Worm (Caenorhabditis elegans) whole organism, L4 larva: Measurements from ENCODE around the gene math-33.

ENCODE experiments used
- F26F4.8 ChIP-seq: fragments of 200-800 bp; sonication (Bioruptor generic); conservative IDR thresholded peaks from 2 replicates; pipeline ENCODE4 v1.3.6; 2022; ENCODE audit warnings: missing genetic modification characterization, missing compliant biosample characterization
- F44E2.7 ChIP-seq: fragments of 200-800 bp; sonication (Bioruptor generic); IDR thresholded peaks from 2 replicates; pipeline ENCODE4 v2.1.2; 2022; ENCODE audit warnings: missing genetic modification characterization, missing compliant biosample characterization
- Y105C5A.15 ChIP-seq: fragments of 200-800 bp; sonication (Bioruptor generic); IDR thresholded peaks from 2 replicates; pipeline ENCODE4 v1.3.6; 2022; ENCODE audit warnings: missing genetic modification characterization, missing compliant biosample characterization
- Y48G9A.11 ChIP-seq: fragments of 200-800 bp; sonication (Bioruptor generic); IDR thresholded peaks from 2 replicates; pipeline ENCODE4 v1.3.6; 2022; ENCODE audit warnings: missing genetic modification reagents, missing genetic modification characterization, missing compliant biosample characterization
- Y5F2A.4 ChIP-seq: fragments of 200-800 bp; sonication (Bioruptor generic); optimal IDR thresholded peaks from 2 replicates; lab custom pipeline; 2018; ENCODE audit warnings: mild to moderate bottlenecking, missing genetic modification characterization, missing compliant biosample characterization
- ZK337.2 ChIP-seq: fragments of 200-800 bp; sonication (Bioruptor generic); IDR thresholded peaks from 2 replicates; pipeline ENCODE4 v1.3.6; 2022; ENCODE audit warnings: missing genetic modification reagents, missing genetic modification characterization, missing compliant biosample characterization
- aha-1 ChIP-seq: fragments of 150-350 bp; peaks from one replicate; lab custom pipeline; 2014; ENCODE audit warnings: missing biosample characterization, missing genetic modification characterization
- ama-1 ChIP-seq: fragments of 150-350 bp; optimal IDR thresholded peaks from 2 replicates; lab custom pipeline; 2014; ENCODE audit warnings: inconsistent platforms, mixed read lengths
- arid-1 ChIP-seq: fragments of 200-800 bp; sonication (Bioruptor generic); conservative IDR thresholded peaks from 2 replicates; pipeline ENCODE4 v1.3.6; 2022; ENCODE audit warnings: missing genetic modification reagents, missing genetic modification characterization, missing compliant biosample characterization
- ceh-28 ChIP-seq: fragments of 150-350 bp; optimal IDR thresholded peaks from 2 replicates; lab custom pipeline; 2014; ENCODE audit warnings: missing biosample characterization, missing genetic modification reagents, missing genetic modification characterization
- ceh-44 ChIP-seq: fragments of 200-800 bp; sonication (Bioruptor generic); IDR thresholded peaks from 2 replicates; pipeline ENCODE4 v1.3.6; 2022; ENCODE audit warnings: missing genetic modification reagents, missing genetic modification characterization, missing compliant biosample characterization
- ces-1 ChIP-seq: fragments of 150-350 bp; sonication (generic microtip); optimal IDR thresholded peaks from 4 replicates; lab custom pipeline; 2014; ENCODE audit warnings: missing biosample characterization, missing genetic modification reagents, missing genetic modification characterization
- daf-12 ChIP-seq: fragments of 150-350 bp; optimal IDR thresholded peaks from 2 replicates; lab custom pipeline; 2014; ENCODE audit warnings: missing biosample characterization, missing genetic modification reagents, missing genetic modification characterization
- dmd-6 ChIP-seq: fragments of 200-800 bp; sonication (Bioruptor generic); IDR thresholded peaks from 2 replicates; pipeline ENCODE4 v1.3.6; 2022; ENCODE audit warnings: missing genetic modification reagents, missing genetic modification characterization, missing compliant biosample characterization
- dmd-8 ChIP-seq: fragments of 200-800 bp; sonication (Bioruptor generic); IDR thresholded peaks from 2 replicates; pipeline ENCODE4 v1.3.6; 2022; ENCODE audit warnings: missing genetic modification characterization, missing compliant biosample characterization
- duxl-1 ChIP-seq: sonication (generic microtip); optimal IDR thresholded peaks from 2 replicates; lab custom pipeline; 2016; ENCODE audit warnings: mild to moderate bottlenecking, missing genetic modification characterization, moderate library complexity, missing compliant biosample characterization; ENCODE audit not compliant: poor library complexity
- egl-43 ChIP-seq: fragments of 200-800 bp; sonication (Bioruptor generic); IDR thresholded peaks from 2 replicates; pipeline ENCODE4 v1.3.6; 2022; ENCODE audit warnings: missing genetic modification reagents, missing genetic modification characterization, missing compliant biosample characterization
- fkh-10 ChIP-seq: fragments of 150-350 bp; optimal IDR thresholded peaks from 2 replicates; lab custom pipeline; 2014; ENCODE audit warnings: missing biosample characterization, missing genetic modification reagents, missing genetic modification characterization
- gei-8 ChIP-seq: fragments of 200-800 bp; sonication (Bioruptor generic); optimal IDR thresholded peaks from 2 replicates; lab custom pipeline; 2018; ENCODE audit warnings: mild to moderate bottlenecking, missing genetic modification characterization, missing compliant biosample characterization
- hif-1 ChIP-seq, 2 experiments: sonication (generic microtip); optimal IDR thresholded peaks; 2 replicates each; lab custom pipeline; 2016 to 2017; ENCODE audit warnings: missing compliant biosample characterization in 2 of 2, missing genetic modification characterization in 2 of 2, missing genetic modification reagents in 2 of 2, missing genotype in 2 of 2, mild to moderate bottlenecking in 1 of 2
- hlh-11 ChIP-seq: fragments of 200-800 bp; sonication (Bioruptor generic); optimal IDR thresholded peaks from 2 replicates; lab custom pipeline; 2018; ENCODE audit warnings: mild to moderate bottlenecking, missing genetic modification characterization, missing compliant biosample characterization
- hlh-30 ChIP-seq: sonication (generic microtip); optimal IDR thresholded peaks from 2 replicates; lab custom pipeline; 2017; ENCODE audit warnings: antibody characterized with exemption, mild to moderate bottlenecking, missing genetic modification characterization, missing compliant biosample characterization; ENCODE audit not compliant: insufficient read depth
- jun-1 ChIP-seq: fragments of 150-350 bp; optimal IDR thresholded peaks from 2 replicates; lab custom pipeline; 2014; ENCODE audit warnings: missing biosample characterization, missing genetic modification reagents, missing genetic modification characterization
- lim-7 ChIP-seq: fragments of 200-800 bp; sonication (Bioruptor generic); IDR thresholded peaks from 2 replicates; pipeline ENCODE4 v1.3.6; 2022; ENCODE audit warnings: missing genetic modification characterization, missing compliant biosample characterization
- lin-1 ChIP-seq: fragments of 200-800 bp; sonication (Bioruptor generic); IDR thresholded peaks from 2 replicates; pipeline ENCODE4 v1.3.6; 2022; ENCODE audit warnings: missing genetic modification reagents, missing genetic modification characterization, missing compliant biosample characterization
- lin-15B ChIP-seq: fragments of 150-350 bp; sonication (generic microtip); optimal IDR thresholded peaks from 3 replicates; lab custom pipeline; 2014; ENCODE audit warnings: missing biosample characterization, missing genetic modification characterization
- lin-29 ChIP-seq: fragments of 200-800 bp; sonication (Bioruptor generic); IDR thresholded peaks from 2 replicates; pipeline ENCODE4 v1.3.6; 2022; ENCODE audit warnings: missing genetic modification reagents, missing genetic modification characterization, missing compliant biosample characterization
- lin-38 ChIP-seq: fragments of 200-800 bp; sonication (Bioruptor generic); IDR thresholded peaks from 2 replicates; pipeline ENCODE4 v1.3.6; 2022; ENCODE audit warnings: missing genetic modification reagents, missing genetic modification characterization, missing compliant biosample characterization
- lin-39 ChIP-seq: fragments of 150-350 bp; optimal IDR thresholded peaks from 2 replicates; lab custom pipeline; 2014; ENCODE audit warnings: missing biosample characterization, missing genetic modification reagents, missing genetic modification characterization
- lir-3 ChIP-seq: sonication (generic microtip); optimal IDR thresholded peaks from 2 replicates; lab custom pipeline; 2016; ENCODE audit warnings: mild to moderate bottlenecking, missing genetic modification characterization, missing compliant biosample characterization
- mdl-1 ChIP-seq, 2 experiments: fragments of 150-350 bp in 1 of 2; sonication (generic microtip) in 1 of 2; optimal IDR thresholded peaks; 2 replicates each; lab custom pipeline; 2014 to 2017; ENCODE audit warnings: missing biosample characterization in 2 of 2, missing genetic modification characterization in 2 of 2
- mes-2 ChIP-seq: sonication (generic microtip); optimal IDR thresholded peaks from 2 replicates; lab custom pipeline; 2016; ENCODE audit warnings: missing genotype, mild to moderate bottlenecking, missing genetic modification characterization, missing compliant biosample characterization; ENCODE audit not compliant: poor library complexity, severe bottlenecking
- mxl-3 ChIP-seq: fragments of 200-800 bp; sonication (Bioruptor generic); optimal IDR thresholded peaks from 2 replicates; lab custom pipeline; 2018; ENCODE audit warnings: mild to moderate bottlenecking, missing genetic modification characterization, missing compliant biosample characterization
- nhr-111 ChIP-seq: fragments of 200-800 bp; sonication (Bioruptor generic); optimal IDR thresholded peaks from 2 replicates; lab custom pipeline; 2018; ENCODE audit warnings: mild to moderate bottlenecking, missing genetic modification characterization, missing compliant biosample characterization
- nhr-237 ChIP-seq: sonication (generic microtip); optimal IDR thresholded peaks from 2 replicates; lab custom pipeline; 2017; ENCODE audit warnings: missing biosample characterization, missing genetic modification characterization
- nhr-28 ChIP-seq: fragments of 150-350 bp; optimal IDR thresholded peaks from 2 replicates; lab custom pipeline; 2014; ENCODE audit warnings: missing biosample characterization, missing genetic modification characterization
- nhr-76 ChIP-seq: fragments of 150-350 bp; optimal IDR thresholded peaks from 2 replicates; lab custom pipeline; 2014; ENCODE audit warnings: missing biosample characterization, missing genetic modification characterization
- nhr-77 ChIP-seq: fragments of 150-350 bp; optimal IDR thresholded peaks from 2 replicates; lab custom pipeline; 2014; ENCODE audit warnings: missing biosample characterization, missing genetic modification characterization
- pha-4 ChIP-seq, 2 experiments: fragments of 150-350 bp in 1 of 2; fragments of 200-800 bp in 1 of 2; sonication (Bioruptor generic) in 1 of 2; IDR thresholded peaks in 1 of 2; optimal IDR thresholded peaks in 1 of 2; 2 replicates each; pipeline versions ENCODE4 v1.3.6 to Lab custom; 2014 to 2022; ENCODE audit warnings: missing genetic modification characterization in 2 of 2, missing genetic modification reagents in 2 of 2, missing biosample characterization in 1 of 2, missing compliant biosample characterization in 1 of 2
- php-3 ChIP-seq: fragments of 200-800 bp; sonication (Bioruptor generic); IDR thresholded peaks from 2 replicates; pipeline ENCODE4 v1.3.6; 2022; ENCODE audit warnings: missing genetic modification reagents, missing genetic modification characterization, missing compliant biosample characterization
- rbr-2 ChIP-seq: sonication (generic microtip); optimal IDR thresholded peaks from 2 replicates; lab custom pipeline; 2016; ENCODE audit warnings: missing genotype, missing genetic modification characterization, missing compliant biosample characterization
- saeg-2 ChIP-seq: fragments of 200-800 bp; sonication (Bioruptor generic); IDR thresholded peaks from 2 replicates; pipeline ENCODE4 v1.3.6; 2022; ENCODE audit warnings: missing genetic modification reagents, missing genetic modification characterization, missing compliant biosample characterization
- snpc-1.2 ChIP-seq: fragments of 200-800 bp; sonication (Bioruptor generic); IDR thresholded peaks from 2 replicates; pipeline ENCODE4 v1.3.6; 2022; ENCODE audit warnings: missing genetic modification reagents, missing genetic modification characterization, missing compliant biosample characterization
- snpc-4 ChIP-seq: fragments of 150-350 bp; optimal IDR thresholded peaks from 2 replicates; lab custom pipeline; 2014; ENCODE audit warnings: missing biosample characterization, missing genetic modification characterization
- spr-3 ChIP-seq: fragments of 200-800 bp; sonication (Bioruptor generic); optimal IDR thresholded peaks from 2 replicates; lab custom pipeline; 2018; ENCODE audit warnings: mild to moderate bottlenecking, missing genetic modification characterization, missing compliant biosample characterization
- tag-97 ChIP-seq: fragments of 200-800 bp; sonication (Bioruptor generic); IDR thresholded peaks from 2 replicates; pipeline ENCODE4 v1.3.6; 2022; ENCODE audit warnings: missing genetic modification characterization, missing compliant biosample characterization
- unc-130 ChIP-seq: sonication (generic microtip); optimal IDR thresholded peaks from 2 replicates; lab custom pipeline; 2016; ENCODE audit warnings: missing genetic modification reagents, missing genetic modification characterization, missing compliant biosample characterization
- zip-2 ChIP-seq: fragments of 150-350 bp; optimal IDR thresholded peaks from 2 replicates; lab custom pipeline; 2014; ENCODE audit warnings: missing biosample characterization, missing genetic modification characterization
- ztf-11 ChIP-seq: fragments of 150-350 bp; optimal IDR thresholded peaks from 2 replicates; lab custom pipeline; 2014; ENCODE audit warnings: missing biosample characterization, missing genetic modification characterization
- ztf-7 ChIP-seq: fragments of 150-350 bp; optimal IDR thresholded peaks from 2 replicates; lab custom pipeline; 2014; ENCODE audit warnings: missing biosample characterization, missing genetic modification characterization

Gene math-33

DNA sequence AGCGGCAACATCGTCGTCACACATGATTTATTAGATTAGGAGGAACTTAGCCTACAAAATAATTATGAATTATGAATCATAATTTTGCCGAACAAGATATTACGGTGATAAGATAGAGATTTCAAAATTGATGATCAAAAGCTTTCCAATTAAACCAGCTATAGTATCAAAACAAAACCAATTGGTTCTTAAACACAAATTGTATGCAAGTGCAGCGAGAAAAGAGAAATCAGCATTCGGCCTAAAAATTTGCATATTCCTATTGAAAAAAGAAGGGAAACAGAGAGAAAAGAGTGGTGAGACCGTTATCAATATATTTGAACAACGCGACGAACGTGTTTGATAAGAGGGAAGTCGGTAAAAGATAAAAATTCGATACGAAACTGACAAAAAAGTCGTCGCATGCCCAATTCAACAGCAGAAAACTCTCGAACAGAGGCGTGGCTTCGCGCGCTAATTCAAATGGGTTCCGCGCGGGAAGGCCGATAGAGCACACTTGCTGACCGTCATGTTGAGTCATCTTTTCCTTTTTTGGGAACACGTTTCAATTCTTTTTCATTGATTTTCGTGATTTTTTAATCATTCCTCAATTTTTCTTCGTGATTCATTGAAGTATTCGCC, 35.5 kb upstream of the math-33 start, which contains the start of gene act-2 (continued):
- TF ChIP-seq nhr-111 = no peak
- no peak for TF ChIP-seq lim-7 (GFP tag; lab: Robert Waterston, UW)
- no peak for TF ChIP-seq ceh-28
- no peak for TF ChIP-seq lin-39 (tag; lab: Kevin White, UChicago)
- peak; percentile 86 for TF ChIP-seq hlh-11 (tag; lab: Kevin White, UChicago)
- TF ChIP-seq php-3 (GFP tag; lab: Robert Waterston, UW) = no peak
- TF ChIP-seq mxl-3 (GFP tag; lab: Kevin White, UChicago) = peak; percentile 84
- TF ChIP-seq jun-1 = no peak
- peak; percentile 88 for TF ChIP-seq hlh-30 (tag; lab: Kevin White, UChicago)
- no peak for TF ChIP-seq Y105C5A.15 (GFP tag; lab: Robert Waterston, UW)
- TF ChIP-seq ztf-11 (tag; lab: Kevin White, UChicago) = no peak
- TF ChIP-seq ztf-7 (tag; lab: Kevin White, UChicago) = no peak
- no peak for TF ChIP-seq Y5F2A.4 (GFP tag; lab: Kevin White, UChicago)
- no peak for TF ChIP-seq nhr-237 (tag; lab: Kevin White, UChicago)
- no peak for TF ChIP-seq lin-1 (GFP tag; lab: Robert Waterston, UW)
- no peak for TF ChIP-seq nhr-76 (tag; lab: Kevin White, UChicago)
- peak; percentile 10 for TF ChIP-seq duxl-1 (tag; lab: Kevin White, UChicago)
- TF ChIP-seq mes-2 (tag; lab: Kevin White, UChicago) = peak; percentile 76
- no peak for TF ChIP-seq saeg-2
- no peak for TF ChIP-seq spr-3 (GFP tag; lab: Kevin White, UChicago)
- TF ChIP-seq unc-130 = peak; percentile 21
- peak; percentile 97 for TF ChIP-seq aha-1 (tag; lab: Kevin White, UChicago)
- TF ChIP-seq mdl-1 (tag; optimal IDR thresholded peaks at IDR 0.05; lab: Kevin White, UChicago) = peak in 1 of 2 experiments; percentile 69
- no peak for TF ChIP-seq snpc-4
- TF ChIP-seq nhr-28 (tag; lab: Kevin White, UChicago) = peak; percentile 55
- TF ChIP-seq zip-2 (tag; lab: Kevin White, UChicago) = no peak
- TF ChIP-seq hif-1 (tag; optimal IDR thresholded peaks at IDR 0.05; lab: Kevin White, UChicago) = peak in 1 of 2 experiments; percentile 44
- no peak for TF ChIP-seq gei-8
- TF ChIP-seq arid-1 (GFP tag; lab: Robert Waterston, UW) = no peak
- TF ChIP-seq ces-1 = no peak
- TF ChIP-seq ama-1 = no peak
- peak; percentile 72 for TF ChIP-seq rbr-2
- TF ChIP-seq nhr-77 = peak; percentile 32
- no peak for TF ChIP-seq dmd-8 (GFP tag; lab: Robert Waterston, UW)
- TF ChIP-seq dmd-6 = peak; percentile 57
- no peak for TF ChIP-seq daf-12 (tag; lab: Kevin White, UChicago)
- peak; percentile 94 for TF ChIP-seq lin-38 (GFP tag; lab: Robert Waterston, UW)
- TF ChIP-seq pha-4 (GFP tag; IDR thresholded peaks at IDR 0.05; lab: Robert Waterston, UW) = 0 out of 2 replicates have a peak, but pooled peaks have one; percentile 16
- peak; percentile 73 for TF ChIP-seq pha-4 (tag; optimal IDR thresholded peaks at IDR 0.05; lab: Kevin White, UChicago)
- no peak for TF ChIP-seq lin-15B
- no peak for TF ChIP-seq tag-97 (GFP tag; lab: Robert Waterston, UW)
- no peak for TF ChIP-seq lir-3 (tag; lab: Kevin White, UChicago)
- TF ChIP-seq ZK337.2 = no peak
- TF ChIP-seq Y48G9A.11 (GFP tag; lab: Robert Waterston, UW) = 0 out of 2 replicates have a peak, but pooled peaks have one; percentile 42
- TF ChIP-seq ceh-44 = no peak
- peak; percentile 64 for TF ChIP-seq fkh-10 (GFP tag; lab: Kevin White, UChicago)
- TF ChIP-seq F44E2.7 (GFP tag; lab: Robert Waterston, UW) = no peak
- TF ChIP-seq snpc-1.2 (GFP tag; lab: Robert Waterston, UW) = no peak
- no peak for TF ChIP-seq lin-29 (GFP tag; lab: Robert Waterston, UW)
- no peak for TF ChIP-seq F26F4.8 (GFP tag; lab: Robert Waterston, UW)
- 0 out of 2 replicates have a peak, but pooled peaks have one; percentile 33 for TF ChIP-seq egl-43 (GFP tag; lab: Robert Waterston, UW)
